Worm (Caenorhabditis elegans) whole organism, dauer: ENCODE measurements around the gene jmjd-1.2.

ENCODE experiments used
- unc-62 ChIP-seq: sonication (generic microtip); optimal IDR thresholded peaks from 2 replicates; lab custom pipeline; 2017; ENCODE audit warnings: missing biosample characterization, missing genetic modification reagents, missing genetic modification characterization

jmjd-1.2 gene

ce11 chrIV:4653708-4654107 is 7.1 kb upstream of the jmjd-1.2 start:
- no peak for TF ChIP-seq unc-62 (GFP tag; lab: Kevin White, UChicago)

ce11 chrIV:4655979-4656378 is 4.8 kb upstream of the jmjd-1.2 start:
- TF ChIP-seq unc-62 (GFP tag; lab: Kevin White, UChicago): no peak

DNA sequence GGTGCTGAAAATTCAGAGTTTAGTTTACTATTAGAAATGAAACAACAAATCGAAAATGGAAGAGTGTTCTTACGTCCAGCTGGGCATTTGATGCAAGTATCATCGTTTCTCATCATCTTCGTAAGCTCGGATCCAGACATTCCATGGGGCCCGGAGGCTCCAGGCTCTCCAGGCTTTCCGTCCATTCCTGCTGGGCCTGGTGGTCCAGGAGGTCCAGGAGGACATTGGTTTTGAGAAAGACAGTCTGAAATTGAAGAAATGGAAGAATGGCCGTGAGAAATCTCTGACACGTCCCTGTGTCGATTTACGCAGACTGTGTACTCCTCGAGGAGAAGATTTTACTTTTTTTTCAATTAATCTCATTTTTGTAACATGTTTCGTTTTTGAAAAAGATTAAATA is 4.4 kb upstream of the jmjd-1.2 start:
- no peak for TF ChIP-seq unc-62 (GFP tag; lab: Kevin White, UChicago)

DNA sequence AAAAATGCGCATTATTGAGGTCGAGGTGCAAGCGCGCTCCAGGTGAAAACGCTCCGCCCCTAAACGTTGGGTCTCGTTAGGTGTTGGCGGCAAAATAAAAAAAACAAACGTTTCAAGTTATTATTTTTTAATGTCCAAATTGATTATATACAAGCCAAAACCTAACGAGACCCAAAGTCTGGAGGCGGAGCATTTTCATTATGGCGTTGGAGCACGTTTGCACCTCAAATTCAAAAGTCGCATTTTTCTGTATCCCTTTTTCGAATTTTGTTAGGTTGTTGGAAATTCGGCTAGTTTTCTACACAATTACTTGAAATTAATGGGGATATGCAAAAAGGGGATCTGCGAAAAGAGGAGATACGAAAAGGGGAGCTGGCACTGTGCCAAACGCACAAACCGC is 2.9 kb upstream of the jmjd-1.2 start, which contains the start of gene col-111:
Gene col-111, minus strand, starts transcription at position 101 of the 400 bp plus-strand sequence.
- TF ChIP-seq unc-62 (GFP tag; lab: Kevin White, UChicago): no peak

ce11 chrIV:4659277-4659676 is 1.5 kb upstream of the jmjd-1.2 start, which contains the start of gene mrps-21:
mrps-21 (minus strand) TSS chrIV:4659517.
- no peak for TF ChIP-seq unc-62 (GFP tag; lab: Kevin White, UChicago)

ce11 chrIV:4665079-4665478 is 4.3 kb downstream of the jmjd-1.2 start, which contains the start of gene F29B9.1:
F29B9.1 (plus strand) TSS chrIV:4665379.
- TF ChIP-seq unc-62 (GFP tag; lab: Kevin White, UChicago): no peak

DNA sequence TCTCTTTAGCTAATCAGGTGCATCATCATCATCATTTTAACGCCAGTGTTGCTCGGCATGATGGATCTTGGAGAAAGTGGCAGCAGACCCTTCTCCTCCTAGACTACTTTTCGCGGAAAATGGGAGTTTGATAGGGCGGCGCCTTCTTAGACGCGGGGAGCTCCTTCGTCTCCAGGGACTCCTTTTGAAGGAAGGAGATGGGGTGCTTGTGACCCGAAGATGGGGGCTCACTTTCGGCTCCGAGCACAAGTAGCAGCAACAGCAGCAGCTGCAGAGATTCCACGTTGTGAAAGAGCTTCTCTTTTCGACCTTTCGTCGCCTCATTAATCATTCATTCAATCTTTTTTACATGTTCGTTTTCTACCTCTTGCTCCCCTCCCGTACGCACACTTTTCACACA is 6.6 kb downstream of the jmjd-1.2 start:
- TF ChIP-seq unc-62 (GFP tag; lab: Kevin White, UChicago): no peak

- TF ChIP-seq unc-62 (GFP tag; lab: Kevin White, UChicago): no peak
Observed at ce11 chrIV:4667835-4668234, 7.0 kb downstream of the jmjd-1.2 start.

DNA sequence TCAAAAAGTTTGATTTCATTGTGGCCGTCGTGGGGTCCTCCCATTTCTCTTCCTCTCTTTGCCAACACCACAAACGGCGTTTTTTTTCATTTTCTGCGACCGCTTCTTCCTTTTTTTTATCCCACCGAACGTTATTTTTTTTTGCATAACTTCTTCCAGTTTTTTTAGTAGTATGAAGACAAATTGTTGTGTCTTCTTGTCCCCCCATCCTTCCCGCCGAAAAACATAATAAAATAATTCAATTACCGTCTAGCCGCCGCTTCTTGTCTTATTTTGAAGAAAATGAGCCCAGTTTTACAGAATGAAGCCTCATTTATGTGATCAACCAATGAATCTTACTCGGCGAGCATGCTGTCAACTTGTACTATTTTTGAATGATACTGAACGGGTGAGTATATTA is 8.5 kb downstream of the jmjd-1.2 start, which contains the start of gene F29B9.12:
Gene F29B9.12, plus strand, starts transcription at position 301 of the 400 bp plus-strand sequence.
- TF ChIP-seq unc-62 (GFP tag; lab: Kevin White, UChicago): no peak

DNA sequence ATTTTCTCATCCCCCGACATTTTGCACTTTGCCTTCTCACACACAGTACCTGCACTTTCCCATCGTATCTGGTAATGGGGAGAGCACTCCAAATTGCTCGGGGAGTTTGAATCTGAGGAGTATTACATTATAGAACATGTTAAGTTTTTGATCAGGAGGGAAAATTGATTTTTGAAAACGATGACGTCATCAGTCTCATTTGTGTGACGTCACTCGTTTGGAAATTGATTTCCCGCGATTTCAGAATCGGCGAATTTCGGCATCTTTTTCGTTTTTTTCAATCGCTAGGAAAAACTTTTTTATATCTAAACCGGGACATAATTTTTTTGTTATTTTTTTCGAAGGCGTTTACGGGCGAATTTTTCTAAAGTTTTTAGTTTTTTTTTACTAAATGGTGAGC is 12.5 kb downstream of the jmjd-1.2 start:
- no peak for TF ChIP-seq unc-62 (GFP tag; lab: Kevin White, UChicago)

DNA sequence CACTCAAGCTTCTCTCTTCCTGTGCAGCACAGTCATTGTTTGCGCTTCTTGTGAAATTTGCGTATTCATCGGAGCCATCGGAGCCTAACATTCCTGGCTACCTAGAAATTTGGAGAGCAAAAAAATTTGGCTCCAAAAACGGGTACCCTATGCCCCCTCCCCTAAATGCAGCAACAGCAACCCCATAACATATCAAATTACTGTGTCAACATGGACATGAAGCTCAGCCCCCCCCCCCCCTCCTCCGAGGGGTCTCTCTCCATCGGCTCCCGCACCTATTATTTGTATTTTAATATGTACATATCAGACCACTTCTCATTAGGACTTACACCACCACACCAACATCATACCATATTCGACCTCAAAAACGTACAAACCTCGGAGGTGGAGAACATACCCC is 13.5 kb downstream of the jmjd-1.2 start:
- no peak for TF ChIP-seq unc-62 (GFP tag; lab: Kevin White, UChicago)

- TF ChIP-seq unc-62 (GFP tag; lab: Kevin White, UChicago): no peak
Observed at ce11 chrIV:4678718-4679117, 17.9 kb downstream of the jmjd-1.2 start, which contains the start of gene kin-36. kin-36 (plus strand) TSS chrIV:4679018.

DNA sequence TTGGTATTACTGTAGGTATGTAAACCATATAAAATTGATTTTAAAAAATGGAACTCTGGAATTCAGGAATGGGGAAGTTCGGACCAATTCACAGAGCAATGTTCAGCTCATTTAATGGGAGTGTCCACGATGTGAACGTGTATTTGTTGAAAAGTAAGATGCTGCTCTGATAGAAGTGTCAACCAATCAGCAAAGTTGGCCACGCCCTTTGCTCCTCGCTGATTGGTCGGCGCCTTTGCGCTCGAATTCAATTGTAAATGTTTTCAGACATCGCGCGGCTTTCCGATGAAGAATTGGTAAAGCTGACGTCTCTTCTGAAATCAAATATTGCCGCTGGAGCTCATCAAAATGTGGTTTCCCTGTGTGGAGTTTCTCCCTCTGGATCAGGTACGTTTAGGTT is 22.4 kb downstream of the jmjd-1.2 start:
- no peak for TF ChIP-seq unc-62 (GFP tag; lab: Kevin White, UChicago)

DNA sequence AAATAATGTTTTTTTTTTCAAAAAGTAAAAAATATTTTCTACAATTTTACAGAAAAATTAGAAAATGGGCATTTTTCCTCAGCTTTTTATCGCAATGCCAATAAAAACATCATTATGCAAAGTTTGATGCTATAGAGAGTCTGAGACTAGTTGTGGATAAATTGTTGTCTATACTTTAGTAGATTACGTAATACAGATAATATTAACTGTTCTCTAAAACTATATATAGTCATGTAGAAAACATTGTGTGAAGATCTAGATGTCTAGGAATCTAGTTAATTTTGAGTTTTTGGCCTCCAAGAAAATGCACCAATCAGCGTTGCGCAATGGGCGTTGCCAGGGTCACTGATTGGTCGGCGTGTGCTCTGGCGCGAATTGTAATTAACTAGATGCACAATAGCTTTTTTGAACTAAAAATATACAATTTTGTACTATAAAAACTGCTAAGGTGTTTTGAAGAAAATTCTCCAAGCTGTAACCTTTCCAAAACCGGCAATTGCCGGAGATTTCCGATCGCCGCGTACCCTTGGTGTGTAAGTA is 25.6 kb downstream of the jmjd-1.2 start:
- no peak for TF ChIP-seq unc-62 (GFP tag; lab: Kevin White, UChicago)

DNA sequence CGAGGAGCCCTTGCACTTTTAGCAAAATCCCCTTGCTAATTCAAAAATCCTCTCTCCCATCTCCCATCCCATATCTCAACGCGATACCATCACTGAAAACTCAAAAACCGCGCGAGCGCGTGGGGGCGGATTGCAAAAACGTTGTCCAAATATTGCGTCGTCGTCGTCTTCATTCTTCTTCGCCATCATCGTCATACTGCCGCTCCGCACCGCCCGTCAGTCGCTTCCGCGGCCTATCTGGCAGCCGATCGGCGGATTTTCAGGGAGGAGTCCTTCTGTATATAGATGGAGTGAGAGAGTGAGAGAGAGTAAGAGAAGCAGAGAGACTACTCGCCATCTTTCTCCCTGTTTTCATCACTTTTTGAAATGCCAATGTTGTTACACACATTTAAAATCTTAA is 26.1 kb downstream of the jmjd-1.2 start:
- TF ChIP-seq unc-62 (GFP tag; lab: Kevin White, UChicago): no peak

- TF ChIP-seq unc-62 (GFP tag; lab: Kevin White, UChicago): no peak
Observed at ce11 chrIV:4688221-4688620, 27.4 kb downstream of the jmjd-1.2 start, which contains the start of gene bus-4. bus-4 (plus strand) TSS chrIV:4688269.

DNA sequence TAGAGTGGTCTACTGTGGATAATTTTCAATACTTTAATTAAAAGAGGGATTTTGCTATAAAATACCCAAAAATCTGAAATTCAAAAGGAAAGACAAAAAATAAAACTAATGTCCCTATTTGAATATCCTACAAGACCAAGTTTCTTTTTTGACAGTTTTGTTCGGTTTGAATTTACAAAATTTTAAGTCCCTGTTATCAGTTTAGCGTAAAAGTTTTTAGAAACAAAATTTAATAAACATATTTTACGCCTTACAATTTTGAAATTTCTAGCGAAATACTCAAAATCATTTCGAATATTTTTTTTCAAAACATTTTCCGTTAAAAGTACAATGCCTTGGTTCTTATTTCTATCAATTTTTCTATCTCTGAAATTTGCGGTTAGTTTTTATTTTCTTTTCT is 31.7 kb downstream of the jmjd-1.2 start, which contains the start of gene spe-51:
Gene spe-51, plus strand, starts transcription at position 301 of the 400 bp plus-strand sequence.
- TF ChIP-seq unc-62 (GFP tag; lab: Kevin White, UChicago): no peak
